Worm (Caenorhabditis elegans): ENCODE measurements around the gene F32A5.4.

Gene F32A5.4

DNA sequence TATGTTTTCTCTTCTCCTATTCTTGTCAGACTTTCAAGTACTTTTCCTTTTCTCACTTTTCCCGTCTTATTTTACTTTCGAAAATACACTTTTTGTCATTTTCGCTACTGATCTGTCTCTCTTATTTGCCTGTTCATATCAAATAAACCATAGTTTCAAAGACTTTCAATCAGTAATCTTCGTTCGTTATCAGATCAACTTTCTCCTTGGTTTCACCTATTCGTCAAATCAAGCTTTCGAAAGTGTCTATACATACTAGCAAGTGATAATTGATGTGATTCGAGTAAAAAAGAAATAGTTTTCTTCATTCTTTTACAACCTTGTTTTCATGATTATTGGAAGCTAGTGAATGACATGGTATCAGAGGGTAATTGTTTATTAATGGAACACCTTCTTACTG lies 13.8 kb downstream of the F32A5.4 start:
- TF ChIP-seq ceh-24 (tag; optimal IDR thresholded peaks at IDR 0.05) (no peak), F13H6.1 (tag; optimal IDR thresholded peaks at IDR 0.05) (no peak), ceh-19 (GFP tag; optimal IDR thresholded peaks at IDR 0.05) (no peak), ceh-48 (tag; optimal IDR thresholded peaks at IDR 0.05) (no peak)

DNA sequence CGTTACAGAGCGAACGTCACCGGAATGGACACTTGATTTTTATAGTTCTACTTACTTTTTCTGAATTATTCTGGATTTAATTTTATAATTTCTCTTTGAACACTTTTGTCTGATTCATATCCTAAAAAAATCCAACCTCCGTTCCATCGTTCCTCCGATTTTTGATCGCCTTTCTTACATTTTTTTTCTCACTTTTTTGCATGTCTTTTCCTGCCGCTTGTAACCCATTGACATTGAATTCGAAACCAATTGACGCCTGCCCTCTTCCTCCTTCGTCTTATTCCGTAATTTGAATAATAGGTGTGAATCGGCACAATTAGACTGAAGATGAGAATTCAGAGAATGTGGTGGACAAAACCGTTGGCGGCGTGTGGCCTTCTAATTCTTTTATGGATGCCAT lies 16.6 kb downstream of the F32A5.4 start, which contains the start of gene skpo-3:
skpo-3 (plus strand) TSS at position 301 of the 400 bp plus-strand sequence.
- no peak for TF ChIP-seq Y22D7AL.16 (tag; optimal IDR thresholded peaks at IDR 0.05)
- no peak for TF ChIP-seq ceh-14 (tag; optimal IDR thresholded peaks at IDR 0.05)
- no peak for TF ChIP-seq che-1 (tag; optimal IDR thresholded peaks at IDR 0.05)
- no peak for TF ChIP-seq sox-2 (GFP tag; IDR thresholded peaks at IDR 0.05)
- no peak for TF ChIP-seq ceh-24 (tag; optimal IDR thresholded peaks at IDR 0.05)
- no peak for TF ChIP-seq C08G9.2 (tag; optimal IDR thresholded peaks at IDR 0.05)
- no peak for TF ChIP-seq unc-42 (tag; optimal IDR thresholded peaks at IDR 0.05)
- TF ChIP-seq K02D7.2 (tag; optimal IDR thresholded peaks at IDR 0.05), result no peak
- TF ChIP-seq gmeb-2 (tag; optimal IDR thresholded peaks at IDR 0.05), result no peak

ce11 chrII:7251978-7252377 lies 23.0 kb downstream of the F32A5.4 start, which contains the start of the genes prx-13 and ada-2:
TSS of gene prx-13 (minus strand) at chrII:7252015.
TSS of gene ada-2 (plus strand) at chrII:7252259.
- TF ChIP-seq odd-2 (tag; optimal IDR thresholded peaks at IDR 0.05) (no peak), pha-2 (tag; optimal IDR thresholded peaks at IDR 0.05) (no peak), elt-2 (tag; optimal IDR thresholded peaks at IDR 0.05) (peak; percentile 73), ceh-24 (tag; optimal IDR thresholded peaks at IDR 0.05) (no peak), ceh-48 (tag; optimal IDR thresholded peaks at IDR 0.05) (no peak), lim-6 (tag; optimal IDR thresholded peaks at IDR 0.05) (no peak), madf-2 (tag; optimal IDR thresholded peaks at IDR 0.05) (no peak)

DNA sequence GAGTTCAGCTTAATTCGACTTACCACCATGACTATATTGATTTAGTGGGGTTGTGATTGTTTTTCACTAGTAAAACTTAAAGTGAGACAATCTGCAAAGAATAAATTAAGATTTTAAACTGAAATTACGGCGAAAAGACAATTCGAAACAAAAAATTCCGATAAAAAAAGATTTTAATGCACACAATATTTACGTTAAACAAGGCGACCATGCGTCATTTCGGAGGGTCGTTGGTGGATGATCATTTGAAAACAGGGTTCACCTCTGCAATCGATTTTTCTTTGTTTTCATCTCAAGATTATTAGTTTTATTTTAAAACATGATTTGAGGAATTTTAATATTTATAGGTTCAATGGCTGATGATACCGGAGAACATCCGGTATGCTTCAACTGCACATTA lies 24.1 kb downstream of the F32A5.4 start, which contains the start of gene lsm-4:
lsm-4 (minus strand) TSS at position 91 of the 400 bp plus-strand sequence.
- TF ChIP-seq ceh-48 (tag; optimal IDR thresholded peaks at IDR 0.05), result peak; percentile 30
- no peak for TF ChIP-seq zip-5 (tag; optimal IDR thresholded peaks at IDR 0.05)

DNA sequence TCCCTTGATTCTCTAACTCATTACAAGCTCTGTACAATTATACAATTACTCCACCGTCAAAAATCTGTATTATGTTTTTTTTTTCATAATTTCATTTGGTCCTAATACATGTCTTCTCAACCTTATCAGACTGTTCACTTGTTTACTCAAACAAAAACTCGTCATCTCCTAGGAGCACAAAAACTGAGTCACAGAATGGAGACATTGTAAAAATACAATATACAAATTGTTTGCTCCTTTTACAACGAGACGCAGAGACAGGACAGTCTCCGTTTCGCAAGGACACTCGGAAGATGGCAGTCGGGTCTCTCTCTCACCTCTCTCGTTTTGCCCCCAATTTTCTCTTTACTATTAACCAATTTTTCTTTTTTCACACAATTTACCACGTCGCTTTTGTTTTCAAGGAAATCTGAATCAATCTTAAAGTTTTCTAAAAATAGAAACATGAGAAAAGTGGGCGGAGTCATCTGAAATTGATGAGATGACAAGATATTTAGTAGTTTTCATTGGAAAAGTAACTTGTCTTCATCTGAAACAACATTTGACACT lies 26.7 kb downstream of the F32A5.4 start, which contains the start of gene F32A5.8:
F32A5.8 (plus strand) TSS at position 499 of the 549 bp plus-strand sequence.
- TF ChIP-seq odd-2 (tag; optimal IDR thresholded peaks at IDR 0.05) (peak; percentile 3), dve-1 (tag; optimal IDR thresholded peaks at IDR 0.05) (peak; percentile 50), lin-11 (tag; optimal IDR thresholded peaks at IDR 0.05) (no peak)

- TF ChIP-seq ets-4 (tag; optimal IDR thresholded peaks at IDR 0.05) (no peak), dmd-4 (tag; optimal IDR thresholded peaks at IDR 0.05; ENCODE audit: borderline replicate concordance) (no peak), elt-4 (tag; optimal IDR thresholded peaks at IDR 0.05) (no peak), K09A11.1 (tag; optimal IDR thresholded peaks at IDR 0.05; ENCODE audit: insufficient read depth) (no peak), nhr-232 (tag; optimal IDR thresholded peaks at IDR 0.05) (no peak), ttx-3 (tag; optimal IDR thresholded peaks at IDR 0.05) (no peak), hlh-6 (tag; optimal IDR thresholded peaks at IDR 0.05) (no peak), ceh-48 (tag; optimal IDR thresholded peaks at IDR 0.05) (no peak), elt-2 (tag; optimal IDR thresholded peaks at IDR 0.05) (no peak), nfya-1 (tag; optimal IDR thresholded peaks at IDR 0.05) (no peak), sox-4 (tag; optimal IDR thresholded peaks at IDR 0.05) (no peak)
Observed at ce11 chrII:7261854-7262253, 32.9 kb downstream of the F32A5.4 start, which contains the start of gene C30G12.4. TSS of gene C30G12.4 (plus strand) at chrII:7262154.

DNA sequence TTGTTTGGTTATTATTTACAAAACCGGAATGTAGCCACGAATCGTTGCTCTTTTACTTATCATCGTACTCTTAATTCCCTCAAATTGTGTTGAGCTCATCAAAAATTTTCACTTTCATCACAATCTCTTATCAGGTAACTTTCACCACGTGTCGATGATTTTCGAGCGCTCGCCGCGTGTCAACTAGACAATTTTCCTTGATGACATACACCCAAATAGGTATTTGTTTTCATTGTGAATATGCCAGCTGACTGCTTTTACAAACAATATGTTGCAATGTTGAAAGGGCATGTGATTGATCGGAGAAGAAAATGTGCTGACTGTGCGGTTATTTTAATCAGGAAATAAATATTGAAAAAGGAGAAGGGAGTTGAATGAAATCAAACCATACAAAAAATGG lies 35.7 kb downstream of the F32A5.4 start:
- TF ChIP-seq hlh-13 (GFP tag; optimal IDR thresholded peaks at IDR 0.05) (no peak), zip-5 (tag; optimal IDR thresholded peaks at IDR 0.05) (no peak), K09A11.1 (tag; optimal IDR thresholded peaks at IDR 0.05; ENCODE audit: insufficient read depth) (no peak), ceh-48 (tag; optimal IDR thresholded peaks at IDR 0.05) (no peak), che-1 (tag; optimal IDR thresholded peaks at IDR 0.05) (no peak), ama-1 (optimal IDR thresholded peaks at IDR 0.05) (no peak), pag-3 (tag; optimal IDR thresholded peaks at IDR 0.05; ENCODE audit: borderline replicate concordance) (no peak), sdc-2 (tag; optimal IDR thresholded peaks at IDR 0.05) (no peak), ztf-16 (tag; optimal IDR thresholded peaks at IDR 0.05) (no peak), unc-3 (GFP tag; conservative IDR thresholded peaks at IDR 0.05) (no peak), unc-3 (tag; optimal IDR thresholded peaks at IDR 0.05) (no peak), nfya-1 (tag; optimal IDR thresholded peaks at IDR 0.05) (no peak), npax-4 (tag; optimal IDR thresholded peaks at IDR 0.05) (no peak), ceh-30 (tag; optimal IDR thresholded peaks at IDR 0.05) (no peak), hlh-15 (tag; optimal IDR thresholded peaks at IDR 0.05) (no peak), ceh-18 (tag; optimal IDR thresholded peaks at IDR 0.05) (no peak)
